Worm (Caenorhabditis elegans) whole organism, young adult: ENCODE data around the gene F53B1.8.

Source experiments
- B0035.1 ChIP-seq: sonication (generic microtip); optimal IDR thresholded peaks from 2 replicates; lab custom pipeline; 2016; ENCODE audit warnings: missing genetic modification characterization, mild to moderate bottlenecking, missing compliant biosample characterization, missing genotype, missing genetic modification reagents
- C17E4.6 ChIP-seq: fragments of 200-800 bp; sonication (Bioruptor generic); IDR thresholded peaks from 2 replicates; pipeline ENCODE4 v1.3.6; 2022; ENCODE audit warnings: missing genetic modification reagents, missing genetic modification characterization, missing compliant biosample characterization
- F57C9.4 ChIP-seq: sonication (generic microtip); optimal IDR thresholded peaks from 2 replicates; lab custom pipeline; 2017; ENCODE audit warnings: mild to moderate bottlenecking, missing genetic modification characterization, missing compliant biosample characterization
- lin-54 ChIP-seq: fragments of 200-800 bp; sonication (Bioruptor generic); optimal IDR thresholded peaks from 2 replicates; lab custom pipeline; 2018; ENCODE audit warnings: mild to moderate bottlenecking, missing genetic modification characterization, missing compliant biosample characterization
- mel-28 ChIP-seq: sonication (generic microtip); optimal IDR thresholded peaks from 2 replicates; lab custom pipeline; 2016; ENCODE audit warnings: borderline replicate concordance, mild to moderate bottlenecking, missing genetic modification characterization, missing compliant biosample characterization
- nfya-1 ChIP-seq: sonication (generic microtip); optimal IDR thresholded peaks from 2 replicates; lab custom pipeline; 2017; ENCODE audit warnings: antibody characterized with exemption, missing compliant biosample characterization, missing genetic modification characterization, borderline replicate concordance; ENCODE audit not compliant: insufficient read depth
- nhr-179 ChIP-seq: sonication (generic microtip); optimal IDR thresholded peaks from 2 replicates; lab custom pipeline; 2016; ENCODE audit warnings: mild to moderate bottlenecking, missing genetic modification characterization, missing compliant biosample characterization
- pha-4 ChIP-seq: fragments of 150-350 bp; sonication (generic microtip); optimal IDR thresholded peaks from 2 replicates; lab custom pipeline; 2014; ENCODE audit warnings: missing biosample characterization, missing genetic modification reagents, missing genetic modification characterization
- unc-62 ChIP-seq: fragments of 150-350 bp; optimal IDR thresholded peaks from 2 replicates; lab custom pipeline; 2014; ENCODE audit warnings: missing biosample characterization, missing genetic modification reagents, missing genetic modification characterization

- TF ChIP-seq unc-62 (GFP tag; lab: Kevin White, UChicago) (no peak), lin-54 (GFP tag; lab: Kevin White, UChicago) (no peak), pha-4 (tag; lab: Kevin White, UChicago) (no peak), C17E4.6 (no peak), F57C9.4 (tag; lab: Kevin White, UChicago) (no peak), nfya-1 (no peak), nhr-179 (tag; lab: Kevin White, UChicago) (no peak), mel-28 (tag; lab: Kevin White, UChicago) (no peak), B0035.1 (tag; lab: Kevin White, UChicago) (no peak)
These were observed 22.0 kb upstream of the F53B1.8 start for ce11 chrX:2152062-2152461.
